Fruit fly (Drosophila melanogaster) whole organism, pupa: Measurements from ENCODE around the gene CG14151.

Experiments used
- CG10348 ChIP-seq: fragments of 200-800 bp; sonication (Bioruptor generic); IDR thresholded peaks from 2 replicates; pipeline ENCODE4 v1.3.6; 2022; ENCODE audit warnings: missing biosample characterization, missing genetic modification characterization
- CG13204 ChIP-seq: fragments of 200-800 bp; sonication (Bioruptor generic); optimal IDR thresholded peaks from 2 replicates; lab custom pipeline; 2018; ENCODE audit warnings: missing biosample characterization, mild to moderate bottlenecking, missing genetic modification characterization, moderate library complexity
- CG14655 ChIP-seq: fragments of 200-800 bp; sonication (Bioruptor generic); optimal IDR thresholded peaks from 3 replicates; lab custom pipeline; 2017; ENCODE audit warnings: mild to moderate bottlenecking, missing biosample characterization, missing genetic modification reagents, missing genetic modification characterization
- CG15710 ChIP-seq: fragments of 200-800 bp; sonication (Bioruptor generic); optimal IDR thresholded peaks from 2 replicates; lab custom pipeline; 2018; ENCODE audit warnings: missing biosample characterization, mild to moderate bottlenecking, missing genetic modification characterization, moderate library complexity
- CG17806 ChIP-seq: fragments of 200-800 bp; sonication (Bioruptor generic); optimal IDR thresholded peaks from 2 replicates; lab custom pipeline; 2018; ENCODE audit warnings: missing biosample characterization, mild to moderate bottlenecking, missing genetic modification characterization, moderate library complexity
- CG32121 ChIP-seq: fragments of 200-800 bp; sonication (Bioruptor generic); IDR thresholded peaks from 2 replicates; pipeline ENCODE4 v1.3.6; 2022; ENCODE audit warnings: missing biosample characterization, missing genetic modification characterization
- CG34367 ChIP-seq: fragments of 200-800 bp; sonication (Bioruptor generic); optimal IDR thresholded peaks from 2 replicates; lab custom pipeline; 2018; ENCODE audit warnings: missing biosample characterization, mild to moderate bottlenecking, missing genetic modification characterization
- CG4496 ChIP-seq: fragments of 200-800 bp; sonication (Bioruptor generic); IDR thresholded peaks from 3 replicates; pipeline ENCODE4 v1.3.6; 2022; ENCODE audit warnings: missing biosample characterization, missing genetic modification characterization
- CG8159 ChIP-seq: fragments of 200-800 bp; sonication (Bioruptor generic); optimal IDR thresholded peaks from 3 replicates; lab custom pipeline; 2018; ENCODE audit warnings: missing biosample characterization, mild to moderate bottlenecking, missing genetic modification characterization, moderate library complexity
- CG8301 ChIP-seq: fragments of 200-800 bp; sonication (Bioruptor generic); optimal IDR thresholded peaks from 2 replicates; lab custom pipeline; 2018; ENCODE audit warnings: missing biosample characterization, mild to moderate bottlenecking, missing genetic modification characterization
- CG9948 ChIP-seq: fragments of 200-800 bp; sonication (Bioruptor generic); optimal IDR thresholded peaks from 2 replicates; lab custom pipeline; 2018; ENCODE audit warnings: missing biosample characterization, mild to moderate bottlenecking, missing genetic modification characterization, moderate library complexity
- D1 ChIP-seq: fragments of 200-800 bp; sonication (Bioruptor generic); optimal IDR thresholded peaks from 2 replicates; lab custom pipeline; 2018; ENCODE audit warnings: missing biosample characterization, mild to moderate bottlenecking, missing genetic modification characterization, moderate library complexity
- EcR ChIP-seq: fragments of 200-800 bp; sonication (Bioruptor generic); optimal IDR thresholded peaks from 3 replicates; lab custom pipeline; 2019; ENCODE audit warnings: missing biosample characterization, missing genetic modification characterization, mild to moderate bottlenecking, moderate library complexity, missing genetic modification reagents
- Ets98B ChIP-seq: fragments of 200-800 bp; sonication (Bioruptor generic); IDR thresholded peaks from 2 replicates; pipeline ENCODE4 v1.3.6; 2022; ENCODE audit warnings: missing biosample characterization, missing genetic modification characterization
- Pif1A ChIP-seq: fragments of 200-800 bp; sonication (Bioruptor generic); optimal IDR thresholded peaks from 3 replicates; lab custom pipeline; 2016; ENCODE audit warnings: missing biosample characterization, missing genetic modification characterization
- Pif1B ChIP-seq: fragments of 200-800 bp; sonication (Bioruptor generic); optimal IDR thresholded peaks from 3 replicates; lab custom pipeline; 2016; ENCODE audit warnings: missing biosample characterization, missing genetic modification characterization
- Snoo ChIP-seq: fragments of 200-800 bp; sonication (Bioruptor generic); optimal IDR thresholded peaks from 3 replicates; lab custom pipeline; 2017; ENCODE audit warnings: missing biosample characterization, mild to moderate bottlenecking, missing genetic modification characterization, inconsistent platforms
- fd96Ca ChIP-seq: fragments of 200-800 bp; sonication (Bioruptor generic); IDR thresholded peaks from 3 replicates; pipeline ENCODE4 v1.3.6; 2022; ENCODE audit warnings: missing biosample characterization, missing genetic modification characterization
- gl ChIP-seq: fragments of 200-800 bp; sonication (Bioruptor generic); optimal IDR thresholded peaks from 2 replicates; lab custom pipeline; 2018; ENCODE audit warnings: missing biosample characterization, mild to moderate bottlenecking, missing genetic modification characterization
- rn ChIP-seq: fragments of 200-800 bp; sonication (Bioruptor generic); IDR thresholded peaks from 2 replicates; pipeline ENCODE4 v1.3.6; 2022; ENCODE audit warnings: missing biosample characterization, missing genetic modification characterization

CG14151 gene

dm6 chr3L:10584965-10585364 is 43.3 kb downstream of the CG14151 start:
- TF ChIP-seq CG32121 (GFP tag; lab: Robert Waterston, UW) (no peak), CG15710 (tag; lab: Kevin White, UChicago) (no peak), CG8301 (no peak), Pif1B (GFP tag; lab: Kevin White, UChicago) (no peak), EcR (GFP tag; lab: Kevin White, UChicago) (no peak), fd96Ca (GFP tag; lab: Robert Waterston, UW) (no peak), Pif1A (GFP tag; lab: Kevin White, UChicago) (no peak), Snoo (tag; lab: Kevin White, UChicago) (no peak), CG34367 (no peak), CG10348 (no peak), D1 (tag; lab: Kevin White, UChicago) (no peak), CG17806 (no peak), CG8159 (no peak), CG13204 (GFP tag; lab: Kevin White, UChicago) (no peak), Ets98B (no peak), CG14655 (GFP tag; lab: Kevin White, UChicago) (no peak), rn (GFP tag; lab: Robert Waterston, UW) (no peak), CG9948 (tag; lab: Kevin White, UChicago) (no peak)

dm6 chr3L:10581688-10582288 is 46.5 kb downstream of the CG14151 start:
- TF ChIP-seq CG10348 (no peak), CG34367 (no peak), rn (GFP tag; lab: Robert Waterston, UW) (no peak), fd96Ca (GFP tag; lab: Robert Waterston, UW) (no peak), CG14655 (GFP tag; lab: Kevin White, UChicago) (no peak), CG32121 (GFP tag; lab: Robert Waterston, UW) (no peak), CG4496 (GFP tag; lab: Robert Waterston, UW) (no peak), gl (tag; lab: Kevin White, UChicago) (no peak), EcR (GFP tag; lab: Kevin White, UChicago) (no peak), Snoo (tag; lab: Kevin White, UChicago) (no peak)
